Fruit fly (Drosophila melanogaster) whole organism, adult: ENCODE measurements around the gene Srg3.

Experiments used
- CG14711 ChIP-seq: fragments of 200-800 bp; sonication (Bioruptor generic); optimal IDR thresholded peaks from 2 replicates; lab custom pipeline; 2018; ENCODE audit warnings: missing biosample characterization, mild to moderate bottlenecking, missing genetic modification characterization, moderate library complexity
- CG5204 ChIP-seq: fragments of 200-800 bp; sonication (Bioruptor generic); optimal IDR thresholded peaks from 2 replicates; lab custom pipeline; 2016; ENCODE audit warnings: missing biosample characterization, missing genetic modification characterization
- Mnt ChIP-seq: fragments of 200-800 bp; sonication (Bioruptor generic); optimal IDR thresholded peaks from 2 replicates; lab custom pipeline; 2016; ENCODE audit warnings: missing biosample characterization, mild to moderate bottlenecking, missing genetic modification characterization
- bab1 ChIP-seq: fragments of 200-800 bp; sonication (Bioruptor generic); optimal IDR thresholded peaks from 3 replicates; lab custom pipeline; 2019; ENCODE audit warnings: missing biosample characterization, mild to moderate bottlenecking, missing genetic modification characterization, moderate library complexity

DNA sequence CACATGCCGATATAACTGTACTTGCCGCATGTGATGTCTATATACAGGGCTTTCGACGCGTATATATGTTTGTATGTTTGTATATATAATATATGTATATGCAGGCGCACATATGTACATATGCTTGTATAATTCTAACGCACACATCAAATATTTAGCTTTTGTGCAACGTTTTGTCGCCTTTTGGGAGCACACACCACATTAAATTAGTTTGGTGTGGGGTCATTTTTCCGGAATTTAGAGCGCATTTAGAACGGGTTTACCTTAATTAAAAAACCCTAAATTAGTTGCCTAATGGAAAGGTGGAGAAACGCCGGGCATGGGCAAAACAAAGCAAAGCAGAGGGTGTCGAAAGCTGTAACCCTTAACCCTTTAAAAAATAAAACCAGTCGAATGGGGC, 24.2 kb downstream of the Srg3 start:
- TF ChIP-seq bab1 (GFP tag; lab: Kevin White, UChicago) (no peak), Mnt (no peak), CG14711 (no peak), CG5204 (no peak)
